Fruit fly (Drosophila melanogaster) whole organism, embryonic: Measurements from ENCODE around the gene CG31855.
A peak's percentile ranks its signal among the peaks of the same experiment; 100 is the strongest.

Experiments
- Bgb ChIP-seq: fragments of 200-800 bp; sonication (Bioruptor generic); IDR thresholded peaks from 2 replicates; pipeline ENCODE4 v1.3.6; 2022; ENCODE audit warnings: missing biosample characterization, missing genetic modification characterization; ENCODE audit not compliant: partially characterized antibody
- CG10462 ChIP-seq: fragments of 200-800 bp; sonication (Bioruptor generic); optimal IDR thresholded peaks from 2 replicates; lab custom pipeline; 2016; ENCODE audit warnings: missing biosample characterization, missing genetic modification characterization
- CG10565 ChIP-seq: fragments of 200-800 bp; sonication (Bioruptor generic); optimal IDR thresholded peaks from 3 replicates; lab custom pipeline; 2016; ENCODE audit warnings: missing biosample characterization, mild to moderate bottlenecking, missing genetic modification characterization
- CG12236 ChIP-seq: fragments of 200-800 bp; sonication (Bioruptor generic); optimal IDR thresholded peaks from 2 replicates; lab custom pipeline; 2016; ENCODE audit warnings: missing biosample characterization, missing genetic modification characterization
- CG1233 ChIP-seq: fragments of 200-800 bp; sonication (Bioruptor generic); optimal IDR thresholded peaks from 4 replicates; lab custom pipeline; 2018; ENCODE audit warnings: missing biosample characterization, mild to moderate bottlenecking, missing genetic modification characterization
- CG13123 ChIP-seq: fragments of 200-800 bp; sonication (Bioruptor generic); optimal IDR thresholded peaks from 2 replicates; lab custom pipeline; 2016; ENCODE audit warnings: missing biosample characterization, missing genetic modification characterization
- CG15011 ChIP-seq: fragments of 200-800 bp; sonication (Bioruptor generic); optimal IDR thresholded peaks from 3 replicates; lab custom pipeline; 2018; ENCODE audit warnings: missing biosample characterization, mild to moderate bottlenecking, missing genetic modification characterization
- CG15514 ChIP-seq: fragments of 200-800 bp; sonication (Bioruptor generic); optimal IDR thresholded peaks from 3 replicates; lab custom pipeline; 2017; ENCODE audit warnings: missing biosample characterization, missing genetic modification characterization, mild to moderate bottlenecking, moderate library complexity, missing genetic modification reagents
- CG16813 ChIP-seq: fragments of 200-800 bp; sonication (Bioruptor generic); IDR thresholded peaks from 3 replicates; pipeline ENCODE4 v1.3.6; 2022; ENCODE audit warnings: missing biosample characterization, missing genetic modification characterization; ENCODE audit not compliant: partially characterized antibody
- CG17912 ChIP-seq: fragments of 200-800 bp; sonication (Bioruptor generic); optimal IDR thresholded peaks from 2 replicates; lab custom pipeline; 2018; ENCODE audit warnings: missing biosample characterization, mild to moderate bottlenecking, missing genetic modification characterization
- CG1832 ChIP-seq: fragments of 200-800 bp; sonication (Bioruptor generic); optimal IDR thresholded peaks from 2 replicates; lab custom pipeline; 2017; ENCODE audit warnings: missing biosample characterization, mild to moderate bottlenecking, missing genetic modification characterization, inconsistent platforms
- CG2202 ChIP-seq: fragments of 200-800 bp; sonication (Bioruptor generic); optimal IDR thresholded peaks from 2 replicates; lab custom pipeline; 2018; ENCODE audit warnings: missing biosample characterization, mild to moderate bottlenecking, missing genetic modification characterization
- CG30431 ChIP-seq: fragments of 200-800 bp; sonication (Bioruptor generic); optimal IDR thresholded peaks from 2 replicates; lab custom pipeline; 2017; ENCODE audit warnings: missing biosample characterization, missing genetic modification characterization
- CG3281 ChIP-seq: fragments of 200-800 bp; sonication (Bioruptor generic); optimal IDR thresholded peaks from 3 replicates; lab custom pipeline; 2017; ENCODE audit warnings: missing biosample characterization, mild to moderate bottlenecking, missing genetic modification characterization
- CG6813 ChIP-seq: fragments of 200-800 bp; sonication (Bioruptor generic); optimal IDR thresholded peaks from 2 replicates; lab custom pipeline; 2017; ENCODE audit warnings: missing biosample characterization, missing genetic modification characterization, mild to moderate bottlenecking, moderate library complexity, missing genetic modification reagents
- CG6854 ChIP-seq: fragments of 200-800 bp; sonication (Bioruptor generic); optimal IDR thresholded peaks from 3 replicates; lab custom pipeline; 2017; ENCODE audit warnings: missing biosample characterization, mild to moderate bottlenecking, missing genetic modification characterization
- CG7786 ChIP-seq: fragments of 200-800 bp; sonication (Bioruptor generic); optimal IDR thresholded peaks from 2 replicates; lab custom pipeline; 2016; ENCODE audit warnings: missing biosample characterization, missing genetic modification characterization
- CG8478 ChIP-seq: fragments of >200 bp; optimal IDR thresholded peaks from 2 replicates; lab custom pipeline; 2018
- CG8765 ChIP-seq: fragments of 200-800 bp; sonication (Bioruptor generic); IDR thresholded peaks from 2 replicates; pipeline ENCODE4 v1.3.6; 2022; ENCODE audit warnings: missing biosample characterization, missing genetic modification characterization
- Camta ChIP-seq: fragments of 200-800 bp; sonication (Bioruptor generic); optimal IDR thresholded peaks from 2 replicates; lab custom pipeline; 2016; ENCODE audit warnings: missing biosample characterization, missing genetic modification characterization
- CoRest ChIP-seq: fragments of 200-800 bp; sonication (Bioruptor generic); optimal IDR thresholded peaks from 3 replicates; lab custom pipeline; 2018; ENCODE audit warnings: missing biosample characterization, mild to moderate bottlenecking, missing genetic modification characterization, moderate library complexity
- HLH3B ChIP-seq: fragments of 200-800 bp; sonication (Bioruptor generic); IDR thresholded peaks from 2 replicates; pipeline ENCODE4 v1.3.6; 2022; ENCODE audit warnings: missing biosample characterization, missing genetic modification characterization
- Jarid2 ChIP-seq: fragments of 200-800 bp; sonication (Bioruptor generic); optimal IDR thresholded peaks from 3 replicates; lab custom pipeline; 2017; ENCODE audit warnings: mild to moderate bottlenecking, missing biosample characterization, missing genetic modification reagents, missing genetic modification characterization
- Med ChIP-seq: fragments of 200-800 bp; sonication (Bioruptor generic); peaks from one replicate; lab custom pipeline; 2016; ENCODE audit warnings: missing biosample characterization, missing genetic modification characterization, mild to moderate bottlenecking, inconsistent platforms, moderate library complexity
- Oaz ChIP-seq: fragments of 200-800 bp; sonication (Bioruptor generic); IDR thresholded peaks from 2 replicates; pipeline ENCODE4 v1.3.6; 2022; ENCODE audit warnings: missing biosample characterization, missing genetic modification characterization
- Taf1 ChIP-seq: fragments of 200-800 bp; sonication (Bioruptor generic); IDR thresholded peaks from 2 replicates; pipeline ENCODE4 v1.3.6; 2022; ENCODE audit warnings: missing biosample characterization, missing genetic modification characterization
- Xbp1 ChIP-seq: fragments of 200-800 bp; sonication (Bioruptor generic); optimal IDR thresholded peaks from 3 replicates; lab custom pipeline; 2016; ENCODE audit warnings: missing biosample characterization, mild to moderate bottlenecking, missing genetic modification characterization
- YL-1 ChIP-seq: fragments of 200-800 bp; sonication (Bioruptor generic); optimal IDR thresholded peaks from 3 replicates; lab custom pipeline; 2017; ENCODE audit warnings: missing biosample characterization, mild to moderate bottlenecking, missing genetic modification characterization
- bcd ChIP-seq: fragments of 200-800 bp; sonication (Bioruptor generic); optimal IDR thresholded peaks from 2 replicates; lab custom pipeline; 2017; ENCODE audit warnings: missing biosample characterization, mild to moderate bottlenecking, missing genetic modification characterization
- caup ChIP-seq: fragments of 200-800 bp; sonication (Bioruptor generic); optimal IDR thresholded peaks from 3 replicates; lab custom pipeline; 2017; ENCODE audit warnings: missing biosample characterization, mild to moderate bottlenecking, missing genetic modification characterization, moderate library complexity; ENCODE audit not compliant: severe bottlenecking
- dmrt11E ChIP-seq: fragments of 200-800 bp; sonication (Bioruptor generic); optimal IDR thresholded peaks from 3 replicates; lab custom pipeline; 2018; ENCODE audit warnings: missing biosample characterization, mild to moderate bottlenecking, missing genetic modification characterization, moderate library complexity
- exex ChIP-seq: fragments of 200-800 bp; sonication (Bioruptor generic); optimal IDR thresholded peaks from 4 replicates; lab custom pipeline; 2018; ENCODE audit warnings: missing biosample characterization, mild to moderate bottlenecking, missing genetic modification characterization, moderate library complexity
- fu2 ChIP-seq: fragments of 200-800 bp; sonication (Bioruptor generic); optimal IDR thresholded peaks from 2 replicates; lab custom pipeline; 2016; ENCODE audit warnings: missing biosample characterization, missing genetic modification characterization
- kah ChIP-seq: fragments of 200-800 bp; sonication (Bioruptor generic); optimal IDR thresholded peaks from 2 replicates; lab custom pipeline; 2018; ENCODE audit warnings: missing biosample characterization, mild to moderate bottlenecking, missing genetic modification characterization
- ken ChIP-seq: fragments of 200-800 bp; sonication (Bioruptor generic); IDR thresholded peaks from 3 replicates; pipeline ENCODE4 v1.3.6; 2022; ENCODE audit warnings: missing biosample characterization, missing genetic modification characterization
- mld ChIP-seq: fragments of 200-800 bp; sonication (Bioruptor generic); IDR thresholded peaks from 3 replicates; pipeline ENCODE4 v1.3.6; 2022; ENCODE audit warnings: missing biosample characterization, missing genetic modification characterization; ENCODE audit not compliant: partially characterized antibody
- nmo ChIP-seq: fragments of 200-800 bp; sonication (Bioruptor generic); optimal IDR thresholded peaks from 2 replicates; lab custom pipeline; 2018; ENCODE audit warnings: missing biosample characterization, mild to moderate bottlenecking, missing genetic modification characterization, moderate library complexity
- org-1 ChIP-seq: fragments of 200-800 bp; sonication (Bioruptor generic); optimal IDR thresholded peaks from 2 replicates; lab custom pipeline; 2017; ENCODE audit warnings: missing biosample characterization, missing genetic modification characterization
- pfk ChIP-seq: fragments of 200-800 bp; sonication (Bioruptor generic); optimal IDR thresholded peaks from 2 replicates; lab custom pipeline; 2018; ENCODE audit warnings: missing biosample characterization, mild to moderate bottlenecking, missing genetic modification characterization, moderate library complexity
- psq ChIP-seq: fragments of 200-800 bp; sonication (Bioruptor generic); optimal IDR thresholded peaks from 2 replicates; lab custom pipeline; 2017; ENCODE audit warnings: missing biosample characterization, missing genetic modification characterization
- pzg ChIP-seq: fragments of 200-800 bp; sonication (Bioruptor generic); optimal IDR thresholded peaks from 3 replicates; lab custom pipeline; 2018; ENCODE audit warnings: missing biosample characterization, mild to moderate bottlenecking, missing genetic modification characterization, moderate library complexity
- sc ChIP-seq, 3 experiments: fragments of >200 bp in 2 of 3; fragments of 200-800 bp in 1 of 3; sonication (Bioruptor generic) in 1 of 3; optimal IDR thresholded peaks; 2 replicates in 2 of 3; 3 replicates in 1 of 3; lab custom pipeline; 2017; ENCODE audit warnings: mild to moderate bottlenecking in 1 of 3, missing biosample characterization in 1 of 3, missing genetic modification characterization in 1 of 3, missing genetic modification reagents in 1 of 3
- sens ChIP-seq: fragments of 200-800 bp; sonication (Bioruptor generic); peaks from one replicate; lab custom pipeline; 2016; ENCODE audit warnings: missing biosample characterization, missing genetic modification characterization
- slou ChIP-seq: fragments of 200-800 bp; sonication (Bioruptor generic); optimal IDR thresholded peaks from 3 replicates; lab custom pipeline; 2016; ENCODE audit warnings: missing biosample characterization, missing genetic modification characterization
- sob ChIP-seq: fragments of 200-800 bp; sonication (Bioruptor generic); IDR thresholded peaks from 2 replicates; pipeline ENCODE4 v1.3.6; 2022; ENCODE audit warnings: missing biosample characterization, missing genetic modification characterization
- sqz ChIP-seq: fragments of 200-800 bp; sonication (Bioruptor generic); optimal IDR thresholded peaks from 3 replicates; lab custom pipeline; 2018; ENCODE audit warnings: missing biosample characterization, mild to moderate bottlenecking, missing genetic modification characterization
- sug ChIP-seq: fragments of 200-800 bp; optimal IDR thresholded peaks from 2 replicates; lab custom pipeline; 2019; ENCODE audit warnings: missing biosample characterization, mild to moderate bottlenecking, missing genetic modification characterization, moderate library complexity
- tap ChIP-seq: fragments of 200-800 bp; optimal IDR thresholded peaks from 3 replicates; lab custom pipeline; 2019; ENCODE audit warnings: missing biosample characterization, mild to moderate bottlenecking, missing genetic modification characterization, moderate library complexity
- tx ChIP-seq: fragments of 200-800 bp; sonication (Bioruptor generic); optimal IDR thresholded peaks from 2 replicates; lab custom pipeline; 2016; ENCODE audit warnings: missing biosample characterization, missing genetic modification characterization
- usp ChIP-seq: fragments of >200 bp; optimal IDR thresholded peaks from 2 replicates; lab custom pipeline; 2017; ENCODE audit warnings: missing biosample characterization, missing genetic modification characterization

CG31855 gene

DNA sequence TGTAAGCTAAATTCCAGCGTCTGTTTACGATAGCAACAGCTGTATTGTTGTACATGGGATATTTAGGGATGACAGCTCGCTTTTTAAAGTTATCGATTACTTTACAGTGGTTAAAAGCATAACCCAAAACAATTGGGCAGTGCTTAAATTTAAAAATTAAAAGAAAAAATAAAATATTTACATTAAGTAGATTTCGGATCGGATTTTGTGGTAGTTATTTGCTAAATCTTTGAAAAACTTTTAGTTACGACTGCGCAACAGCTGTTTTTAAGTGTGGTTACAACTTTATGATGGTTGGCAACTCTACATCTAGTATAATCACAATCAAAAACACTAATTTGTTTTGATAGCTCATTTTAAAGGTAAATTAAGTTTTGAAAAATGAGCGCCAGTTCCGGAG is 18.3 kb downstream of the CG31855 start, which contains the start of the genes Ing5 and CG7099 (continued):
- TF ChIP-seq pfk (GFP tag; lab: Kevin White, UChicago), result peak; percentile 52
- TF ChIP-seq tap, result peak; percentile 93
- TF ChIP-seq CG10462 (GFP tag; lab: Kevin White, UChicago), result peak; percentile 95
- peak; percentile 97 for TF ChIP-seq slou (GFP tag; lab: Kevin White, UChicago)
- peak; percentile 95 for TF ChIP-seq CG13123 (GFP tag; lab: Kevin White, UChicago)
- TF ChIP-seq mld (GFP tag; lab: Robert Waterston, UW), result no peak
- TF ChIP-seq YL-1, result peak; percentile 92
- TF ChIP-seq CG3281 (GFP tag; lab: Kevin White, UChicago), result peak; percentile 95
- TF ChIP-seq Oaz (GFP tag; lab: Robert Waterston, UW), result peak; percentile 92
- TF ChIP-seq sqz, result no peak
- TF ChIP-seq psq (GFP tag; lab: Kevin White, UChicago), result peak; percentile 91
- TF ChIP-seq ken, result peak; percentile 97
- peak; percentile 85 for TF ChIP-seq kah (GFP tag; lab: Kevin White, UChicago)
- TF ChIP-seq CG6813 (GFP tag; lab: Kevin White, UChicago), result peak; percentile 88
- TF ChIP-seq caup (GFP tag; lab: Kevin White, UChicago), result peak; percentile 95
- TF ChIP-seq CG1832 (GFP tag; lab: Kevin White, UChicago), result no peak
- TF ChIP-seq CG15011, result peak; percentile 85
- TF ChIP-seq Xbp1 (GFP tag; lab: Kevin White, UChicago), result peak; percentile 99
- peak; percentile 62 for TF ChIP-seq CG16813 (GFP tag; lab: Robert Waterston, UW)
- TF ChIP-seq sug (tag; lab: Kevin White, UChicago), result peak; percentile 96
- no peak for TF ChIP-seq Jarid2 (GFP tag; lab: Kevin White, UChicago)
- no peak for TF ChIP-seq sc (optimal IDR thresholded peaks at IDR 0.05; lab: Kevin White, UChicago)
- peak; percentile 93 for TF ChIP-seq sc (GFP tag; optimal IDR thresholded peaks at IDR 0.05; lab: Kevin White, UChicago)
- TF ChIP-seq org-1 (GFP tag; lab: Kevin White, UChicago), result peak; percentile 84
- peak; percentile 57 for TF ChIP-seq pzg (GFP tag; lab: Kevin White, UChicago)
- peak; percentile 92 for TF ChIP-seq CG15514
- TF ChIP-seq sob (GFP tag; lab: Robert Waterston, UW), result peak; percentile 98
- TF ChIP-seq bcd (GFP tag; lab: Kevin White, UChicago), result peak; percentile 95
- peak; percentile 98 for TF ChIP-seq CoRest (tag; lab: Kevin White, UChicago)
- TF ChIP-seq HLH3B (GFP tag; lab: Robert Waterston, UW), result peak; percentile 96
- TF ChIP-seq dmrt11E (tag; lab: Kevin White, UChicago), result peak; percentile 96
- peak; percentile 61 for TF ChIP-seq CG10565 (GFP tag; lab: Kevin White, UChicago)
- peak; percentile 97 for TF ChIP-seq exex (tag; lab: Kevin White, UChicago)
- peak; percentile 98 for TF ChIP-seq nmo
- peak; percentile 96 for TF ChIP-seq CG8765 (GFP tag; lab: Robert Waterston, UW)
- TF ChIP-seq usp, result no peak
- TF ChIP-seq CG7786, result peak; percentile 86
- peak; percentile 99 for TF ChIP-seq sens (GFP tag; lab: Kevin White, UChicago)
- peak; percentile 94 for TF ChIP-seq Taf1
- TF ChIP-seq CG1233, result peak; percentile 94
- peak; percentile 82 for TF ChIP-seq fu2
- peak; percentile 88 for TF ChIP-seq tx
- TF ChIP-seq Camta (GFP tag; lab: Kevin White, UChicago), result peak; percentile 92
- peak; percentile 73 for TF ChIP-seq CG6854
- TF ChIP-seq CG30431 (GFP tag; lab: Kevin White, UChicago), result peak; percentile 94
- TF ChIP-seq CG8478 (lab: Kevin White, UChicago), result no peak
- peak; percentile 83 for TF ChIP-seq CG17912
- TF ChIP-seq CG12236 (GFP tag; lab: Kevin White, UChicago), result peak; percentile 73
- peak; percentile 75 for TF ChIP-seq Bgb (GFP tag; lab: Robert Waterston, UW)
- peak; percentile 98 for TF ChIP-seq Med (GFP tag; lab: Kevin White, UChicago)
- TF ChIP-seq CG2202, result peak; percentile 90
